Fruit fly (Drosophila melanogaster): ENCODE results near the gene Ada.

dm6 chr3R:9019689-9020138 lies 45.3 kb upstream of the Ada start, which contains the start of gene tgo:
- no peak for TF ChIP-seq Lpt (GFP tag; optimal IDR thresholded peaks at IDR 0.05)
- TF ChIP-seq CG10631 (GFP tag; optimal IDR thresholded peaks at IDR 0.05): no peak
- TF ChIP-seq Eip75B (GFP tag; optimal IDR thresholded peaks at IDR 0.05): no peak
- TF ChIP-seq CG6276 (GFP tag; optimal IDR thresholded peaks at IDR 0.05): no peak
- TF ChIP-seq OdsH (GFP tag; optimal IDR thresholded peaks at IDR 0.05): no peak
